Worm (Caenorhabditis elegans): ENCODE data around the gene F19F10.14.
A peak's percentile ranks its signal among the peaks of the same experiment; 100 is the strongest.

Gene F19F10.14

DNA sequence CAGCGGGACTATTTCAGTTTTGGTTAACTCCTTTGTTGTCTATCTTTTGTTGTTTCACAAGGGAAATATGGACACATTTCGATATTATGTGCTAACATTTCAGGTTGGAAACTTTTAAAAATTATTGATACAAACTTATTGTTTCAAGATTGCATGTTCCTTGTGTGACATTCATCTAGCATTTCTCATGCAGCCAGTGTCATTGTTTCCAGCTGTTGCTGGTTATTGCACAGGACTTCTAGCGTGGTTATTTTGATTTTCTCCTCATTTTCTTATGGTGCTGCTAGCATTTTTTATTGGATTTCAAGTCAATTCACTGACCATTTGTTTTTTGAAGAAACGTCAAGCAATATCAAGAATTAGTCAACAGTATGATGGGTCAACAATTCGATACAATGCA, 15.0 kb downstream of the F19F10.14 start:
- TF ChIP-seq egl-5 (tag; optimal IDR thresholded peaks at IDR 0.05) (no peak), fkh-10 (GFP tag; optimal IDR thresholded peaks at IDR 0.05) (no peak), elt-3 (tag; optimal IDR thresholded peaks at IDR 0.05) (no peak), nfya-1 (tag; optimal IDR thresholded peaks at IDR 0.05; ENCODE audit: insufficient read depth) (no peak), eor-1 (tag; optimal IDR thresholded peaks at IDR 0.05) (no peak), nhr-237 (tag; optimal IDR thresholded peaks at IDR 0.05) (no peak), sea-2 (GFP tag; optimal IDR thresholded peaks at IDR 0.05) (no peak), snpc-4 (tag; optimal IDR thresholded peaks at IDR 0.05) (no peak), pqm-1 (tag; optimal IDR thresholded peaks at IDR 0.05) (no peak), ZK546.5 (tag; optimal IDR thresholded peaks at IDR 0.05) (no peak), ceh-16 (tag; optimal IDR thresholded peaks at IDR 0.05) (no peak), elt-1 (tag; optimal IDR thresholded peaks at IDR 0.05) (no peak), nhr-43 (tag; optimal IDR thresholded peaks at IDR 0.05; ENCODE audit: poor library complexity, severe bottlenecking) (no peak)

ce11 chrV:7553873-7554362, 16.9 kb downstream of the F19F10.14 start, which contains the start of gene ttr-10:
Gene ttr-10 (minus strand): TSS chrV:7553923.
- TF ChIP-seq nfya-1 (tag; optimal IDR thresholded peaks at IDR 0.05; ENCODE audit: insufficient read depth) (no peak), lin-39 (tag; optimal IDR thresholded peaks at IDR 0.05) (no peak), fkh-10 (GFP tag; optimal IDR thresholded peaks at IDR 0.05) (no peak), nhr-67 (tag; optimal IDR thresholded peaks at IDR 0.05) (no peak), nhr-28 (tag; optimal IDR thresholded peaks at IDR 0.05) (no peak), aly-2 (tag; optimal IDR thresholded peaks at IDR 0.05) (no peak), ztf-11 (tag; optimal IDR thresholded peaks at IDR 0.05) (no peak), ama-1 (optimal IDR thresholded peaks at IDR 0.05) (no peak), ceh-28 (tag; optimal IDR thresholded peaks at IDR 0.05) (no peak), nhr-11 (tag; optimal IDR thresholded peaks at IDR 0.05) (no peak), nhr-23 (tag; optimal IDR thresholded peaks at IDR 0.05) (no peak), hmg-11 (tag; optimal IDR thresholded peaks at IDR 0.05) (no peak)

DNA sequence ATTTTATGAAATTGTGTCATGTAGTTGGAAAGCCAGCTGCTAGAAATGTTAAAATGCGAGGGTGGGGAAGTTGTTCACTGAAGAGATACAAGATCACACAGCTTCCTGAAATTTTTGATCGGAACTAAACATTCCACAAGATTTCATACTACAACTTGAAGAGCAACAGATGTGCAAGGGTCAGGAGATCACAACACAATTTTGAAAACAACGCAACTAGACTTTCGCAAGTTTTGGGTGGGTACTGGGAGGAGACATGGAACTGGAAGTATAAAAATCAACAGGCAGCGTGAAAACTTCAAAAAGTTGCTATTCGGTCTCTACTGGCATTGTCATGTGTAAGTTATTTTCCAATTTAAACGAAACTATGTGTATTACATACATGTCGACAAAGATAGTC, 19.0 kb downstream of the F19F10.14 start, which contains the start of gene F19F10.3:
TSS of gene F19F10.3 (plus strand) at position 301 of the 400 bp plus-strand sequence.
- TF ChIP-seq nhr-76 (tag; optimal IDR thresholded peaks at IDR 0.05) (no peak), daf-12 (tag; optimal IDR thresholded peaks at IDR 0.05) (no peak), zag-1 (tag; optimal IDR thresholded peaks at IDR 0.05) (no peak), ceh-9 (tag; optimal IDR thresholded peaks at IDR 0.05) (no peak), lsy-12 (tag; optimal IDR thresholded peaks at IDR 0.05) (no peak), nhr-237 (tag; optimal IDR thresholded peaks at IDR 0.05) (no peak), hmg-11 (tag; optimal IDR thresholded peaks at IDR 0.05) (no peak), nhr-67 (tag; optimal IDR thresholded peaks at IDR 0.05) (no peak), nhr-28 (tag; optimal IDR thresholded peaks at IDR 0.05) (no peak), elt-3 (tag; optimal IDR thresholded peaks at IDR 0.05) (no peak), unc-39 (tag; optimal IDR thresholded peaks at IDR 0.05) (no peak), mml-1 (tag; optimal IDR thresholded peaks at IDR 0.05) (no peak), aly-2 (tag; optimal IDR thresholded peaks at IDR 0.05) (no peak), lin-39 (tag; optimal IDR thresholded peaks at IDR 0.05) (no peak)

ce11 chrV:7548499-7548898, 22.4 kb downstream of the F19F10.14 start:
- peak; percentile 2 for TF ChIP-seq nhr-25 (tag; optimal IDR thresholded peaks at IDR 0.05)

DNA sequence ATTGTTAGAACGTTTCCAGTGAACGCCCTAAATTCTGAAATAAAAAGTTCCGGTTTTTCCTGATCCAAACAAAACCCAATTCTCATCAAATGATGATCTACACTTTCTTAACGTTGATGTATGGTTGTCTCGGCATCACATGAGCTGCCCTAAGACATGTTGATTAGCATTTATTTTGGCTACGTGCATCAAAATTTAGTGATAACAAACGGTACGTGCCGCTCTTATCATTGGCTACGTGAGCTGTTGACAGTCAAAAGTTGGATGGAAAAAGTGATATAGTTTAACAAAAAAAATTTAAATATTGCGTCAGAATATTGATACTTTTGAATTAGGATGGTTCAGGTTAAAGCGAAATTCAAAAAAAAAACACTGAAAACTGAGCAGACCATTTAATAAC, 22.8 kb downstream of the F19F10.14 start:
- TF ChIP-seq pha-4 (tag; optimal IDR thresholded peaks at IDR 0.05): peak; percentile 24
- TF ChIP-seq elt-2 (tag; optimal IDR thresholded peaks at IDR 0.05): peak; percentile 77
- TF ChIP-seq nhr-28 (tag; optimal IDR thresholded peaks at IDR 0.05): no peak
- TF ChIP-seq nhr-12 (tag; optimal IDR thresholded peaks at IDR 0.05): no peak
- peak; percentile 76 for TF ChIP-seq pqm-1 (tag; optimal IDR thresholded peaks at IDR 0.05)
- no peak for TF ChIP-seq nhr-11 (tag; optimal IDR thresholded peaks at IDR 0.05)
